Fruit fly (Drosophila melanogaster): ENCODE data around the gene Atg3.

Atg3 gene

dm6 chr3L:18765657-18766592 is 17.4 kb downstream of the Atg3 start (continued):
- TF ChIP-seq cad (GFP tag; optimal IDR thresholded peaks at IDR 0.05) (no peak), Ets65A (GFP tag) (peak; percentile 62), sr (GFP tag; IDR thresholded peaks at IDR 0.05) (0 out of 3 replicates have a peak, but pooled peaks have one; percentile 4), Blimp-1 (GFP tag; optimal IDR thresholded peaks at IDR 0.05) (peak; percentile 100), lab (GFP tag; optimal IDR thresholded peaks at IDR 0.05) (peak; percentile 20), usp (GFP tag; optimal IDR thresholded peaks at IDR 0.05) (no peak), PHDP (tag; optimal IDR thresholded peaks at IDR 0.05) (no peak), CG11504 (tag; optimal IDR thresholded peaks at IDR 0.05) (peak; percentile 74), CG11085 (GFP tag; IDR thresholded peaks at IDR 0.05) (peak; percentile 8; the same call in 1 of the 2 replicates), insv (GFP tag; optimal IDR thresholded peaks at IDR 0.05) (no peak), fd3F (GFP tag; optimal IDR thresholded peaks at IDR 0.05) (no peak), CG6254 (GFP tag; optimal IDR thresholded peaks at IDR 0.05) (peak; percentile 55), CG11247 (GFP tag; IDR thresholded peaks at IDR 0.05) (0 out of 2 replicates have a peak, but pooled peaks have one; percentile 23), Kr (GFP tag; optimal IDR thresholded peaks at IDR 0.05) (peak; percentile 6), pan (optimal IDR thresholded peaks at IDR 0.05) (no peak), pan (GFP tag; optimal IDR thresholded peaks at IDR 0.05 in 1 of 2, IDR thresholded peaks at IDR 0.05 in 1 of 2) (peak in 1 of 2 experiments; percentile 42), Ssrp (tag; optimal IDR thresholded peaks at IDR 0.05) (no peak), CG13123 (GFP tag; optimal IDR thresholded peaks at IDR 0.05) (no peak), NK7.1 (GFP tag; optimal IDR thresholded peaks at IDR 0.05) (no peak), CG30020 (tag; optimal IDR thresholded peaks at IDR 0.05) (no peak), CG2678 (tag; optimal IDR thresholded peaks at IDR 0.05) (peak; percentile 40), sna (GFP tag; IDR thresholded peaks at IDR 0.05; ENCODE audit: partially characterized antibody) (peak; percentile 53), CG7556 (GFP tag; optimal IDR thresholded peaks at IDR 0.05) (peak; percentile 56), CG7745 (tag; optimal IDR thresholded peaks at IDR 0.05) (no peak), phol (tag; optimal IDR thresholded peaks at IDR 0.05) (peak; percentile 50), oc (tag; optimal IDR thresholded peaks at IDR 0.05) (peak; percentile 9), Trl (optimal IDR thresholded peaks at IDR 0.05) (peak; percentile 96 to 97), Trl (GFP tag; optimal IDR thresholded peaks at IDR 0.05) (peak; percentile 74), CG1529 (GFP tag; optimal IDR thresholded peaks at IDR 0.05) (no peak), Spps (tag; optimal IDR thresholded peaks at IDR 0.05) (peak; percentile 53), CG3163 (GFP tag; optimal IDR thresholded peaks at IDR 0.05) (peak; percentile 7), tio (GFP tag; optimal IDR thresholded peaks at IDR 0.05) (peak; percentile 16), onecut (GFP tag; IDR thresholded peaks at IDR 0.05) (peak; percentile 47), sd (tag; optimal IDR thresholded peaks at IDR 0.05) (peak; percentile 33), Oli (tag; optimal IDR thresholded peaks at IDR 0.05) (peak; percentile 48), kah (GFP tag; optimal IDR thresholded peaks at IDR 0.05) (peak; percentile 2), Gsc (GFP tag; IDR thresholded peaks at IDR 0.05) (no peak), CG11695 (GFP tag; IDR thresholded peaks at IDR 0.05) (peak; percentile 50), Sox100B (GFP tag; optimal IDR thresholded peaks at IDR 0.05) (peak; percentile 65), CG33213 (GFP tag; optimal IDR thresholded peaks at IDR 0.05) (no peak), CG4820 (GFP tag; optimal IDR thresholded peaks at IDR 0.05) (no peak), CG8478 (optimal IDR thresholded peaks at IDR 0.05) (no peak), CG17328 (GFP tag; IDR thresholded peaks at IDR 0.05) (0 out of 2 replicates have a peak, but pooled peaks have one; percentile 33), CG17359 (tag; optimal IDR thresholded peaks at IDR 0.05) (peak; percentile 33), CG17361 (GFP tag; IDR thresholded peaks at IDR 0.05) (peak; percentile 56; the same call in 2 of the 3 replicates), GATAe (GFP tag; conservative IDR thresholded peaks at IDR 0.05) (no peak), lilli (GFP tag; optimal IDR thresholded peaks at IDR 0.05) (no peak), wek (GFP tag; optimal IDR thresholded peaks at IDR 0.05) (peak; percentile 1), Usf (GFP tag; optimal IDR thresholded peaks at IDR 0.05) (no peak)

Measured in whole organism, embryonic.